Fruit fly (Drosophila melanogaster): ENCODE data around the gene CG7290.

- TF ChIP-seq usp (GFP tag; optimal IDR thresholded peaks at IDR 0.05) = no peak
- TF ChIP-seq psq (optimal IDR thresholded peaks at IDR 0.05) = no peak
- TF ChIP-seq pan (optimal IDR thresholded peaks at IDR 0.05) = no peak
- TF ChIP-seq EcR (GFP tag; optimal IDR thresholded peaks at IDR 0.05) = no peak
These were observed 14.5 kb upstream of the CG7290 start, which contains the start of gene CG6933 for dm6 chr3L:20220374-20220773.

Measured in whole organism.